Worm (Caenorhabditis elegans) whole organism, L1 larva: ENCODE results near the gene btb-20.

ENCODE experiments used
- C34B4.2 ChIP-seq: sonication (generic microtip); optimal IDR thresholded peaks from 2 replicates; lab custom pipeline; 2017; ENCODE audit warnings: mild to moderate bottlenecking, missing genetic modification characterization, missing compliant biosample characterization
- F16B12.6 ChIP-seq: fragments of 150-350 bp; optimal IDR thresholded peaks from 2 replicates; lab custom pipeline; 2014; ENCODE audit warnings: missing biosample characterization, missing genetic modification characterization
- alr-1 ChIP-seq: fragments of 200-800 bp; sonication (Bioruptor generic); optimal IDR thresholded peaks from 2 replicates; lab custom pipeline; 2018; ENCODE audit warnings: borderline replicate concordance, mild to moderate bottlenecking, missing genetic modification characterization, missing compliant biosample characterization
- ama-1 ChIP-seq: fragments of 150-350 bp; optimal IDR thresholded peaks from 2 replicates; lab custom pipeline; 2014
- blmp-1 ChIP-seq: fragments of 150-350 bp; optimal IDR thresholded peaks from 2 replicates; lab custom pipeline; 2014; ENCODE audit warnings: missing biosample characterization, missing genetic modification characterization
- ceh-63 ChIP-seq: fragments of 200-800 bp; sonication (Bioruptor generic); optimal IDR thresholded peaks from 2 replicates; lab custom pipeline; 2018; ENCODE audit warnings: mild to moderate bottlenecking, missing genetic modification characterization, missing compliant biosample characterization
- ceh-88 ChIP-seq: fragments of 200-800 bp; sonication (Bioruptor generic); IDR thresholded peaks from 2 replicates; pipeline ENCODE4 v1.3.6; 2022; ENCODE audit warnings: missing genetic modification characterization, missing compliant biosample characterization
- ceh-90 ChIP-seq: sonication (generic microtip); optimal IDR thresholded peaks from 2 replicates; lab custom pipeline; 2016; ENCODE audit warnings: missing genetic modification characterization, missing compliant biosample characterization
- efl-1 ChIP-seq, 4 experiments: fragments of 150-350 bp; optimal IDR thresholded peaks in 3 of 4; peaks in 1 of 4; 1 replicate in 1 of 4; 2 replicates in 3 of 4; lab custom pipeline; 2014; ENCODE audit warnings: missing biosample characterization in 2 of 4, missing genetic modification characterization in 2 of 4, missing genetic modification reagents in 2 of 4
- efl-3 ChIP-seq: fragments of 200-800 bp; sonication (Bioruptor generic); optimal IDR thresholded peaks from 2 replicates; lab custom pipeline; 2018; ENCODE audit warnings: mild to moderate bottlenecking, missing genetic modification characterization, missing compliant biosample characterization
- egl-13 ChIP-seq: sonication (generic microtip); optimal IDR thresholded peaks from 2 replicates; lab custom pipeline; 2016; ENCODE audit warnings: missing genotype, missing genetic modification reagents, missing genetic modification characterization, missing compliant biosample characterization
- egl-27 ChIP-seq, 2 experiments: fragments of 150-350 bp in 1 of 2; sonication (generic microtip); optimal IDR thresholded peaks; 3 replicates each; lab custom pipeline; 2017 to 2018; ENCODE audit warnings: missing biosample characterization in 2 of 2, missing genetic modification characterization in 2 of 2, missing genetic modification reagents in 2 of 2
- elt-2 ChIP-seq: sonication (generic microtip); optimal IDR thresholded peaks from 2 replicates; lab custom pipeline; 2016; ENCODE audit warnings: missing genetic modification characterization, mild to moderate bottlenecking, inconsistent platforms, missing compliant biosample characterization, missing genetic modification reagents
- ets-5 ChIP-seq: fragments of 200-800 bp; sonication (Bioruptor generic); IDR thresholded peaks from 2 replicates; pipeline ENCODE4 v1.3.6; 2022; ENCODE audit warnings: missing genetic modification characterization, missing compliant biosample characterization
- fkh-4 ChIP-seq: sonication (generic microtip); optimal IDR thresholded peaks from 2 replicates; lab custom pipeline; 2016; ENCODE audit warnings: missing compliant biosample characterization, missing genetic modification characterization, borderline replicate concordance
- fkh-8 ChIP-seq: sonication (generic microtip); optimal IDR thresholded peaks from 2 replicates; lab custom pipeline; 2016; ENCODE audit warnings: mild to moderate bottlenecking, missing genetic modification characterization, missing compliant biosample characterization
- isw-1 ChIP-seq: fragments of 200-800 bp; sonication (Bioruptor generic); IDR thresholded peaks from 2 replicates; pipeline ENCODE4 v1.3.6; 2022; ENCODE audit warnings: missing genetic modification characterization, missing compliant biosample characterization
- jun-1 ChIP-seq: fragments of 150-350 bp; optimal IDR thresholded peaks from 2 replicates; lab custom pipeline; 2014; ENCODE audit warnings: missing biosample characterization, missing genetic modification reagents, missing genetic modification characterization
- lin-14 ChIP-seq: fragments of 200-800 bp; sonication (Bioruptor generic); optimal IDR thresholded peaks from 2 replicates; lab custom pipeline; 2018; ENCODE audit warnings: mild to moderate bottlenecking, missing genetic modification characterization, moderate library complexity, missing compliant biosample characterization
- lin-15B ChIP-seq: fragments of 150-350 bp; sonication (generic microtip); optimal IDR thresholded peaks from 3 replicates; lab custom pipeline; 2014; ENCODE audit warnings: missing biosample characterization, missing genetic modification characterization
- lin-39 ChIP-seq: fragments of 150-350 bp; optimal IDR thresholded peaks from 2 replicates; lab custom pipeline; 2014; ENCODE audit warnings: missing biosample characterization, missing genetic modification reagents, missing genetic modification characterization
- mef-2 ChIP-seq: fragments of 150-350 bp; optimal IDR thresholded peaks from 2 replicates; lab custom pipeline; 2014; ENCODE audit warnings: missing biosample characterization, missing genetic modification characterization
- mep-1 ChIP-seq: fragments of 150-350 bp; optimal IDR thresholded peaks from 2 replicates; lab custom pipeline; 2014; ENCODE audit warnings: missing biosample characterization, missing genetic modification characterization
- nhr-19 ChIP-seq: fragments of 200-800 bp; sonication (Bioruptor generic); conservative IDR thresholded peaks from 2 replicates; pipeline ENCODE4 v1.3.6; 2022; ENCODE audit warnings: missing genetic modification characterization, missing compliant biosample characterization
- nhr-20 ChIP-seq: sonication (generic microtip); optimal IDR thresholded peaks from 2 replicates; lab custom pipeline; 2016; ENCODE audit warnings: mild to moderate bottlenecking, missing genetic modification characterization, missing compliant biosample characterization
- nhr-47 ChIP-seq: sonication (generic microtip); optimal IDR thresholded peaks from 2 replicates; lab custom pipeline; 2016; ENCODE audit warnings: mild to moderate bottlenecking, missing genetic modification characterization, moderate library complexity, missing compliant biosample characterization
- pax-3 ChIP-seq: fragments of 200-800 bp; sonication (Bioruptor generic); optimal IDR thresholded peaks from 2 replicates; lab custom pipeline; 2018; ENCODE audit warnings: mild to moderate bottlenecking, missing genetic modification characterization, moderate library complexity, missing compliant biosample characterization
- rnt-1 ChIP-seq: sonication (generic microtip); optimal IDR thresholded peaks from 2 replicates; lab custom pipeline; 2016; ENCODE audit warnings: mild to moderate bottlenecking, missing genetic modification characterization, moderate library complexity, missing compliant biosample characterization
- sptf-1 ChIP-seq: fragments of 150-350 bp; optimal IDR thresholded peaks from 2 replicates; lab custom pipeline; 2014; ENCODE audit warnings: missing biosample characterization, missing genetic modification characterization
- sup-37 ChIP-seq: fragments of 200-800 bp; sonication (Bioruptor generic); optimal IDR thresholded peaks from 2 replicates; lab custom pipeline; 2018; ENCODE audit warnings: mild to moderate bottlenecking, missing genetic modification characterization, missing compliant biosample characterization
- swsn-7 ChIP-seq: sonication (generic microtip); optimal IDR thresholded peaks from 2 replicates; lab custom pipeline; 2016; ENCODE audit warnings: missing genetic modification characterization, missing compliant biosample characterization
- tbx-2 ChIP-seq: sonication (generic microtip); optimal IDR thresholded peaks from 2 replicates; lab custom pipeline; 2016; ENCODE audit warnings: missing genetic modification characterization, missing compliant biosample characterization
- unc-30 ChIP-seq: sonication (generic microtip); optimal IDR thresholded peaks from 2 replicates; lab custom pipeline; 2017; ENCODE audit warnings: missing biosample characterization, missing genetic modification characterization
- unc-62 ChIP-seq: fragments of 150-350 bp; optimal IDR thresholded peaks from 2 replicates; lab custom pipeline; 2014; ENCODE audit warnings: missing biosample characterization, missing genetic modification reagents, missing genetic modification characterization
- unc-86 ChIP-seq: sonication (generic microtip); optimal IDR thresholded peaks from 2 replicates; lab custom pipeline; 2016; ENCODE audit warnings: missing genetic modification characterization, missing compliant biosample characterization
- zip-4 ChIP-seq: fragments of 200-800 bp; sonication (Bioruptor generic); optimal IDR thresholded peaks from 2 replicates; lab custom pipeline; 2018; ENCODE audit warnings: mild to moderate bottlenecking, missing genetic modification characterization, moderate library complexity, missing compliant biosample characterization

Gene btb-20

DNA sequence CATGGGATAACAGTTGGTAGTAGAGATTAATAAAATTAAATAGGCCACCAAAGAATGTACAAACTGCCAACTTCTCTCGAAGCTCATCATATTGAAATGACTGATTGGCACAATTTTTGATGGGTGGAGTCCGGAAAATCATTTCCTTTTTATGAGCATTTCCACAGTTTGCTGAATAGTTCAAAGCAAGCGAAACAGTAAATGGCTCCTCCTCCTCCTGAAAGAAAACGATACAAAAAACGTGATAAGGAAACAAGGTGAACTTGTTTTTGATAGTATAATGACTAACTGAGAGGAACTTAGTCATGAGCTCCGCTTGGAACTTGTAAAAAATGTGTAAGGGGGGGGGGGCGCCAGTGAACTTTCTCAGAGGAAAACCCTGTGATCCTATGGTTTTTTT is 8.3 kb downstream of the btb-20 start, which contains the start of gene K10H10.9:
Gene K10H10.9, minus strand, starts transcription at position 101 of the 400 bp plus-strand sequence.
- TF ChIP-seq lin-15B (no peak), mep-1 (tag; lab: Kevin White, UChicago) (no peak), tbx-2 (tag; lab: Kevin White, UChicago) (no peak), efl-3 (no peak), jun-1 (tag; lab: Kevin White, UChicago) (no peak)

DNA sequence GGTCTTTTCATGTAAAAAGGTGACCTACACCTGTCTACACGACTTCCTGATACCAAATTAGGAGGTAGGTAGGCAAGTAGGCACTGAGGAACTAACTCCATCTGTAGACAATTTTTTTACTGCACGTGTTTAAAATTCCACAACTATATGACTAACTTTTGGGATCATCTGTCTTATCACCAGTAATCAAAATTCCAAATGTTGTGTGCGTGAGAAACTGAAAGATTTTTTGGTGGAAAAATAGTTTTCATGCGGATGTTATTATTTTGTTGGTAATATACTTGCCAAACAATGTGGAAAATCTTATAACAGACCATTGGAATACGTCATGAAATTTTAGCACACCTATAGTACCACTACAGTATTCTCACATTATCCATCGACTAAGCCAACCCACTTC is 12.1 kb downstream of the btb-20 start, which contains the start of gene K10H10.13:
Gene K10H10.13, minus strand, starts transcription at position 101 of the 400 bp plus-strand sequence.
- no peak for TF ChIP-seq fkh-4
- TF ChIP-seq, all 84 proteins: peak for 0

DNA sequence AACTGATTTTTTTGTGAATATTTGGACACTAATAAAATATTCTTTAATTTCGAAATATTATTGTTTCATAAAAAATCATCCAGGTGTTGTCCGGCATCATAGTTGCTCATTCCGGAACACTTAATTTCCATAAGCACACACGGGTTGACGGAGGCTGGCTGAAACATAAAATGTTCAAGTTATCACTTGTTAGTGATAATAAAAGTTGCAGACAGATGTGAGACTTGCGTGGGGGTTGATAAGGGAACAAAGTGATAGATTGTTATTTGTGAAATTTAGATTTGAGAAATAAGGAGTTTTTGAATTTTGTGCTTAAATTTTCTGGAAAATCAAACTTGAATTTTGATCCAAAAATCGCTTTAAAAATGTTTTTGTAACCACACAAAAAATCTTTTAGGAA is 13.2 kb downstream of the btb-20 start:
- TF ChIP-seq elt-2 (peak; percentile 39), ceh-90 (no peak)

DNA sequence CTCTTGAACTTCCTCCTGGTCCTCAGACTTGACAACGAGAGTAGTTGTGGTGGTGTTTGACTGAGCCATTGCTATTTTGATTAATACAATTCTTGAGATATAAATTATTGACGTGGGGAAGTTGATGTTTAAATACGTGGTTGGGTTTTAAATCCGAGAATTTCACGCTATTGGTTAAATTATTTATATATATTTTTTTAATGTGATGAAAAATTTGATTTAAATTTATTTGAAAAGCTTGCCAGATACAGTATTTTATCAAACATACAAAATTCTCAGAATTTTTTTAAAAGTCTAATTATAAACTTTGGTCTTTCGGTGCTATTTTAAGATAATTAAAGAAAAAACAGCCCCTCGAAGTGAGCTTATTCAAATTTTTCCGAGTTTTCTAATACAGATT is 15.8 kb downstream of the btb-20 start, which contains the start of the genes K10H10.7 and K10H10.10:
Gene K10H10.7, minus strand, starts transcription at position 101 of the 400 bp plus-strand sequence.
Gene K10H10.10, plus strand, starts transcription at position 204 of the 400 bp plus-strand sequence.
- no peak for TF ChIP-seq unc-62
- no peak for TF ChIP-seq sptf-1 (tag; lab: Kevin White, UChicago)
- no peak for TF ChIP-seq ceh-63
- TF ChIP-seq C34B4.2 (tag; lab: Kevin White, UChicago) = no peak
- no peak for TF ChIP-seq unc-86 (tag; lab: Kevin White, UChicago)
- no peak for TF ChIP-seq egl-13 (tag; lab: Kevin White, UChicago)
- TF ChIP-seq egl-27 (tag; optimal IDR thresholded peaks at IDR 0.05; lab: Kevin White, UChicago) = no peak
- TF ChIP-seq efl-1 (optimal IDR thresholded peaks at IDR 0.05; lab: Kevin White, UChicago) = no peak
- TF ChIP-seq efl-1 (GFP tag; optimal IDR thresholded peaks at IDR 0.05 in 1 of 2; lab: Kevin White, UChicago) = no peak
- TF ChIP-seq rnt-1 = no peak
- no peak for TF ChIP-seq tbx-2 (tag; lab: Kevin White, UChicago)
- no peak for TF ChIP-seq lin-39 (tag; lab: Kevin White, UChicago)
- no peak for TF ChIP-seq pax-3 (tag; lab: Kevin White, UChicago)
- TF ChIP-seq mef-2 (tag; lab: Kevin White, UChicago) = no peak
- no peak for TF ChIP-seq blmp-1
- TF ChIP-seq swsn-7 (tag; lab: Kevin White, UChicago) = no peak

DNA sequence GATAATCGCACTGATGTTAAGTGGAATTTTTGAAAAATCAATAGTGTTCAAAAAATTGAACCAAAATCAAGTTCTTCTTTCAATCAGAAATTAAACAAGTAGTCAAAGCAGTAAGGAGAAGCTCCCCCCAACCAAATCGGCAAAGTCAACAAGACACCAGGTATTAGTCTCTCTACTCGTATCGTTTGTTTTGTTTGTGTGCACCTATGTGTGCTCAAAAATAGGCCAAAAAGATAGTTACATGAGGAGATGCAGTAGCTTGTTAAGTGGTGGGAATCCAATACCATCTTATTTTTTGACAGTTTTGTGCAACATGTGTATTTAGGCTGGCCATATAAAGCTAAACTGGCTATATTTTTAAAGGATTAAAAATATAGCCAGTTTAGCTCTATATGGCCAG is 17.1 kb downstream of the btb-20 start, which contains the start of gene K10H10.12:
Gene K10H10.12, minus strand, starts transcription at position 101 of the 400 bp plus-strand sequence.
- no peak for TF ChIP-seq efl-3
- no peak for TF ChIP-seq fkh-8
- TF ChIP-seq nhr-47 = no peak
- no peak for TF ChIP-seq sup-37 (GFP tag; lab: Kevin White, UChicago)
- TF ChIP-seq zip-4 = no peak

DNA sequence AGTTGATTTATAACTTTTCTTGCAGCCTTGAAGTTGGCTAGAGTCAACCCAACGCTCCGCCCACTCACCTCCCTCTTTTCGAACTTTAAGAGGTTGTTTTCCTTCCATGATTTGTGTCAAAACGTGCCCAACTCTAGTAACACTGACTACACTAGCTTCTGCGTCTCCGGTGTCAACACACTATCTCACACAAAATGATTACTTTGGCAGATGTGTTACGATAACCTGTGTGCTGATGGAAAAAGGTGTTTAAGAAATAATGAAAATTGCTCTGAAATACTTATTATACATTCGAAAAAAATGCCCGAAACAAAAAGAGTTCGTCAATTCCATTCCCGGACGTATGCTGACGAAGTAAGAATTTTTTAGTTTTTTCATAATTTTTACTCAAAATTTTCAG is 20.3 kb downstream of the btb-20 start, which contains the start of gene K10H10.6:
Gene K10H10.6, plus strand, starts transcription at position 301 of the 400 bp plus-strand sequence.
- no peak for TF ChIP-seq ets-5 (GFP tag; lab: Robert Waterston, UW)
- no peak for TF ChIP-seq lin-14 (GFP tag; lab: Kevin White, UChicago)
- TF ChIP-seq nhr-19 (GFP tag; lab: Robert Waterston, UW) = no peak
- no peak for TF ChIP-seq zip-4
- no peak for TF ChIP-seq unc-62
- TF ChIP-seq fkh-4 = no peak
- no peak for TF ChIP-seq alr-1 (tag; lab: Kevin White, UChicago)
- no peak for TF ChIP-seq isw-1 (GFP tag; lab: Robert Waterston, UW)
- no peak for TF ChIP-seq ama-1 (lab: Kevin White, UChicago)
- TF ChIP-seq unc-30 (tag; lab: Kevin White, UChicago) = no peak
- no peak for TF ChIP-seq ceh-88
- TF ChIP-seq pax-3 (tag; lab: Kevin White, UChicago) = no peak
- TF ChIP-seq F16B12.6 (tag; lab: Kevin White, UChicago) = no peak
- no peak for TF ChIP-seq lin-15B
- TF ChIP-seq nhr-20 (tag; lab: Kevin White, UChicago) = no peak
